Fruit fly (Drosophila melanogaster) whole organism, prepupa: ENCODE results near the gene CG17919.

Experiments
- CG16779 ChIP-seq: fragments of 200-800 bp; sonication (Bioruptor generic); optimal IDR thresholded peaks from 3 replicates; lab custom pipeline; 2017; ENCODE audit warnings: missing biosample characterization, mild to moderate bottlenecking, missing genetic modification characterization
- Eip75B ChIP-seq: fragments of 200-800 bp; sonication (Bioruptor generic); optimal IDR thresholded peaks from 3 replicates; lab custom pipeline; 2016; ENCODE audit warnings: missing biosample characterization, missing genetic modification characterization
- Sox102F ChIP-seq: fragments of 200-800 bp; sonication (Bioruptor generic); optimal IDR thresholded peaks from 2 replicates; lab custom pipeline; 2016; ENCODE audit warnings: missing biosample characterization, mild to moderate bottlenecking, missing genetic modification characterization
- eg ChIP-seq: fragments of 200-800 bp; sonication (Bioruptor generic); IDR thresholded peaks from 3 replicates; pipeline ENCODE4 v1.3.6; 2022; ENCODE audit warnings: missing biosample characterization, missing genetic modification characterization

DNA sequence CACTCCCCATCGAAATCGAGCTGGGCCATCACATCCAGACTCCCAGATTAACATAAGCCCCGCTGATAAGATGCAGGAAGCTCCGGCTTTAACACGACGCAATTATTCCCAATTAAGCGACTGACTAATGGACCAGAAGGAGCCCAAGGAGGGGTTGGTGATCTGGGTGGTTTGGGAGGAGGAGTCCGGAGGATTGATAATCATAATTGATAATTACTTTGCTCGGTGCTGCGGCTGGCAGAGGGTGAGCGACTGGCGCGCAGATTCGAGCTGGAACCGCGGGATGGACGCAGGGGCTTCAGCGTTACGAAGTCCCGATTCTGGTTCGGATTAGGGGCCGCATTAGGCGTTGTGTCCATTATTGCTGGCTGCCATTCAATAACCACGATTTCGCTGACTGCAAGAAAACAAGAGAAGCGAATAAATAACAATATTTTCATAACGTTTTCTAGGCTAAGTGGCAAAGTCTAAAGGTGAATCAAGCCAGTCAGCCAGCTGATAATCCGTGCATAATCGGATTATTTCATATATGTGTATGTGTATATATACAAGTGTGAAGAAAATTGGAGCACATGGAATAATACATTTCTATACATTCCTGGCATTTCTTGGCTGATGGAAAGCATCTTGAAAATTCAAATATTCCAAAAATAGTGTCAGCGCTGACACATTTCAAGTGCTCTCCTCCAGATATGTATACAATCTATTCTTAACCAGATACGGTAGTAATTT, 49.9 kb downstream of the CG17919 start:
- TF ChIP-seq Eip75B (no peak), eg (GFP tag; lab: Robert Waterston, UW) (no peak), CG16779 (tag; lab: Kevin White, UChicago) (no peak), Sox102F (GFP tag; lab: Kevin White, UChicago) (no peak)
